Fruit fly (Drosophila melanogaster) whole organism, prepupa: ENCODE data around the gene CG1503.

Experiments used
- Blimp-1 ChIP-seq: fragments of 200-800 bp; sonication (Bioruptor generic); optimal IDR thresholded peaks from 3 replicates; lab custom pipeline; 2017; ENCODE audit warnings: missing biosample characterization, missing genetic modification characterization, mild to moderate bottlenecking, moderate library complexity, missing genetic modification reagents
- CG10631 ChIP-seq: fragments of 200-800 bp; sonication (Bioruptor generic); optimal IDR thresholded peaks from 2 replicates; lab custom pipeline; 2016; ENCODE audit warnings: missing biosample characterization, missing genetic modification characterization
- CG11294 ChIP-seq: fragments of 200-800 bp; sonication (Bioruptor generic); IDR thresholded peaks from 2 replicates; pipeline ENCODE4 v1.3.6; 2022; ENCODE audit warnings: missing biosample characterization, missing genetic modification characterization
- CG11762 ChIP-seq: fragments of 200-800 bp; sonication (Bioruptor generic); optimal IDR thresholded peaks from 3 replicates; lab custom pipeline; 2016; ENCODE audit warnings: missing biosample characterization, missing genetic modification characterization; ENCODE audit not compliant: insufficient read depth
- CG11902 ChIP-seq: fragments of 200-800 bp; sonication (Bioruptor generic); optimal IDR thresholded peaks from 3 replicates; lab custom pipeline; 2016; ENCODE audit warnings: missing biosample characterization, missing genetic modification characterization
- CG15336 ChIP-seq: fragments of 200-800 bp; sonication (Bioruptor generic); IDR thresholded peaks from 2 replicates; pipeline ENCODE4 v1.3.6; 2022; ENCODE audit warnings: missing biosample characterization, missing genetic modification characterization
- CG16779 ChIP-seq: fragments of 200-800 bp; sonication (Bioruptor generic); optimal IDR thresholded peaks from 3 replicates; lab custom pipeline; 2017; ENCODE audit warnings: missing biosample characterization, mild to moderate bottlenecking, missing genetic modification characterization
- CG3032 ChIP-seq: fragments of 200-800 bp; optimal IDR thresholded peaks from 2 replicates; lab custom pipeline; 2019; ENCODE audit warnings: missing biosample characterization, mild to moderate bottlenecking, missing genetic modification characterization, moderate library complexity
- CG31627 ChIP-seq: fragments of 200-800 bp; sonication (Bioruptor generic); optimal IDR thresholded peaks from 3 replicates; lab custom pipeline; 2016; ENCODE audit warnings: missing biosample characterization, missing genetic modification characterization
- CG34406 ChIP-seq: fragments of 200-800 bp; sonication (Bioruptor generic); optimal IDR thresholded peaks from 3 replicates; lab custom pipeline; 2016; ENCODE audit warnings: missing biosample characterization, missing genetic modification characterization
- CG3919 ChIP-seq: fragments of 200-800 bp; sonication (Bioruptor generic); optimal IDR thresholded peaks from 3 replicates; lab custom pipeline; 2016; ENCODE audit warnings: missing biosample characterization, missing genetic modification characterization
- CG4318 ChIP-seq: fragments of 200-800 bp; sonication (Bioruptor generic); optimal IDR thresholded peaks from 3 replicates; lab custom pipeline; 2017; ENCODE audit warnings: missing biosample characterization, mild to moderate bottlenecking, missing genetic modification characterization
- CG6163 ChIP-seq: fragments of 200-800 bp; sonication (Bioruptor generic); IDR thresholded peaks from 3 replicates; pipeline ENCODE4 v1.3.6; 2022; ENCODE audit warnings: missing biosample characterization, missing genetic modification characterization
- CG6792 ChIP-seq: fragments of 200-800 bp; sonication (Bioruptor generic); optimal IDR thresholded peaks from 3 replicates; lab custom pipeline; 2016; ENCODE audit warnings: missing biosample characterization, missing genetic modification characterization
- CG7368 ChIP-seq: fragments of 200-800 bp; sonication (Bioruptor generic); optimal IDR thresholded peaks from 3 replicates; lab custom pipeline; 2016; ENCODE audit warnings: missing biosample characterization, missing genetic modification characterization
- CG8119 ChIP-seq: fragments of 200-800 bp; sonication (Bioruptor generic); IDR thresholded peaks from 3 replicates; pipeline ENCODE4 v1.3.6; 2022; ENCODE audit warnings: missing biosample characterization, missing genetic modification characterization
- CG8319 ChIP-seq: fragments of 200-800 bp; sonication (Bioruptor generic); optimal IDR thresholded peaks from 3 replicates; lab custom pipeline; 2016; ENCODE audit warnings: missing biosample characterization, missing genetic modification characterization
- CG8632 ChIP-seq: fragments of 200-800 bp; sonication (Bioruptor generic); optimal IDR thresholded peaks from 3 replicates; lab custom pipeline; 2016; ENCODE audit warnings: missing biosample characterization, missing genetic modification characterization
- CG9139 ChIP-seq: fragments of 200-800 bp; sonication (Bioruptor generic); optimal IDR thresholded peaks from 3 replicates; lab custom pipeline; 2017; ENCODE audit warnings: missing biosample characterization, mild to moderate bottlenecking, missing genetic modification characterization
- Ets21C ChIP-seq: fragments of 200-800 bp; sonication (Bioruptor generic); optimal IDR thresholded peaks from 3 replicates; lab custom pipeline; 2016; ENCODE audit warnings: missing biosample characterization, missing genetic modification characterization
- Ets96B ChIP-seq: fragments of 200-800 bp; optimal IDR thresholded peaks from 2 replicates; lab custom pipeline; 2019; ENCODE audit warnings: missing biosample characterization, mild to moderate bottlenecking, missing genetic modification characterization, moderate library complexity
- Gug ChIP-seq: fragments of 200-800 bp; sonication (Bioruptor generic); IDR thresholded peaks from 2 replicates; pipeline ENCODE4 v1.3.6; 2022; ENCODE audit warnings: missing biosample characterization, missing genetic modification characterization
- Hr38 ChIP-seq: sonication (Bioruptor generic); optimal IDR thresholded peaks from 2 replicates; lab custom pipeline; 2016; ENCODE audit warnings: missing biosample characterization, missing genetic modification characterization
- Hr39 ChIP-seq: fragments of 200-800 bp; sonication (Bioruptor generic); optimal IDR thresholded peaks from 2 replicates; lab custom pipeline; 2016; ENCODE audit warnings: missing biosample characterization, missing genetic modification characterization
- Hr4 ChIP-seq: fragments of 200-800 bp; sonication (Bioruptor generic); optimal IDR thresholded peaks from 3 replicates; lab custom pipeline; 2016; ENCODE audit warnings: missing biosample characterization, missing genetic modification characterization
- Met ChIP-seq: fragments of 200-800 bp; sonication (Bioruptor generic); optimal IDR thresholded peaks from 3 replicates; lab custom pipeline; 2016; ENCODE audit warnings: missing biosample characterization, missing genetic modification characterization
- OdsH ChIP-seq: fragments of 200-800 bp; sonication (Bioruptor generic); optimal IDR thresholded peaks from 3 replicates; lab custom pipeline; 2016; ENCODE audit warnings: missing biosample characterization, missing genetic modification characterization
- Sox102F ChIP-seq: fragments of 200-800 bp; sonication (Bioruptor generic); optimal IDR thresholded peaks from 2 replicates; lab custom pipeline; 2016; ENCODE audit warnings: missing biosample characterization, mild to moderate bottlenecking, missing genetic modification characterization
- Sox14 ChIP-seq: fragments of 200-800 bp; sonication (Bioruptor generic); optimal IDR thresholded peaks from 3 replicates; lab custom pipeline; 2016; ENCODE audit warnings: missing biosample characterization, missing genetic modification characterization
- achi ChIP-seq: fragments of 200-800 bp; sonication (Bioruptor generic); optimal IDR thresholded peaks from 3 replicates; lab custom pipeline; 2016; ENCODE audit warnings: missing biosample characterization, missing genetic modification characterization
- acj6 ChIP-seq: fragments of 200-800 bp; sonication (Bioruptor generic); optimal IDR thresholded peaks from 3 replicates; lab custom pipeline; 2016; ENCODE audit warnings: missing biosample characterization, missing genetic modification characterization
- cyc ChIP-seq: fragments of 200-800 bp; sonication (Bioruptor generic); optimal IDR thresholded peaks from 3 replicates; lab custom pipeline; 2016; ENCODE audit warnings: missing biosample characterization, missing genetic modification characterization
- dac ChIP-seq: fragments of 200-800 bp; sonication (Bioruptor generic); optimal IDR thresholded peaks from 2 replicates; lab custom pipeline; 2017; ENCODE audit warnings: missing biosample characterization, mild to moderate bottlenecking, missing genetic modification characterization
- dsx ChIP-seq: fragments of 200-800 bp; optimal IDR thresholded peaks from 3 replicates; lab custom pipeline; 2019; ENCODE audit warnings: missing biosample characterization, mild to moderate bottlenecking, missing genetic modification characterization, moderate library complexity; ENCODE audit not compliant: poor library complexity, severe bottlenecking
- eg ChIP-seq: fragments of 200-800 bp; sonication (Bioruptor generic); IDR thresholded peaks from 3 replicates; pipeline ENCODE4 v1.3.6; 2022; ENCODE audit warnings: missing biosample characterization, missing genetic modification characterization
- esn ChIP-seq: fragments of 200-800 bp; sonication (Bioruptor generic); optimal IDR thresholded peaks from 2 replicates; lab custom pipeline; 2016; ENCODE audit warnings: missing biosample characterization, mild to moderate bottlenecking, missing genetic modification characterization, moderate library complexity
- fd59A ChIP-seq: fragments of 200-800 bp; sonication (Bioruptor generic); optimal IDR thresholded peaks from 2 replicates; lab custom pipeline; 2017; ENCODE audit warnings: missing biosample characterization, mild to moderate bottlenecking, missing genetic modification characterization, missing genetic modification reagents
- fkh ChIP-seq: fragments of 200-800 bp; sonication (Bioruptor generic); optimal IDR thresholded peaks from 3 replicates; lab custom pipeline; 2017; ENCODE audit warnings: missing biosample characterization, mild to moderate bottlenecking, missing genetic modification characterization, moderate library complexity
- lz ChIP-seq: fragments of 200-800 bp; sonication (Bioruptor generic); optimal IDR thresholded peaks from 3 replicates; lab custom pipeline; 2016; ENCODE audit warnings: missing biosample characterization, missing genetic modification characterization
- pdm3 ChIP-seq: fragments of 200-800 bp; sonication (Bioruptor generic); optimal IDR thresholded peaks from 3 replicates; lab custom pipeline; 2016; ENCODE audit warnings: missing biosample characterization, missing genetic modification characterization
- salr ChIP-seq, 2 experiments: fragments of 200-800 bp; sonication (Bioruptor generic); optimal IDR thresholded peaks; 3 replicates each; lab custom pipeline; 2016 to 2018; ENCODE audit warnings: missing biosample characterization in 2 of 2, missing genetic modification characterization in 2 of 2, mild to moderate bottlenecking in 1 of 2
- spab ChIP-seq: fragments of 200-800 bp; sonication (Bioruptor generic); optimal IDR thresholded peaks from 2 replicates; lab custom pipeline; 2017; ENCODE audit warnings: missing biosample characterization, mild to moderate bottlenecking, missing genetic modification characterization, missing genetic modification reagents
- ss ChIP-seq, 2 experiments: fragments of 200-800 bp; sonication (Bioruptor generic); optimal IDR thresholded peaks; 2 replicates in 1 of 2; 3 replicates in 1 of 2; lab custom pipeline; 2017 to 2018; ENCODE audit warnings: mild to moderate bottlenecking in 2 of 2, missing biosample characterization in 2 of 2, missing genetic modification characterization in 2 of 2, moderate library complexity in 1 of 2
- svp ChIP-seq: fragments of 200-800 bp; sonication (Bioruptor generic); peaks from one replicate; lab custom pipeline; 2016; ENCODE audit warnings: missing biosample characterization, missing genetic modification characterization
- topi ChIP-seq: fragments of 200-800 bp; sonication (Bioruptor generic); optimal IDR thresholded peaks from 3 replicates; lab custom pipeline; 2016; ENCODE audit warnings: missing biosample characterization, missing genetic modification characterization
- vri ChIP-seq: fragments of 200-800 bp; sonication (Bioruptor generic); optimal IDR thresholded peaks from 3 replicates; lab custom pipeline; 2016; ENCODE audit warnings: missing biosample characterization, mild to moderate bottlenecking, missing genetic modification characterization

CG1503 gene

dm6 chrX:21064927-21065326 lies 41.2 kb downstream of the CG1503 start (continued):
- peak; percentile 89 for TF ChIP-seq CG7368
- peak; percentile 95 for TF ChIP-seq CG6163 (GFP tag; lab: Robert Waterston, UW)
- TF ChIP-seq spab (GFP tag; lab: Kevin White, UChicago): peak; percentile 78
- peak; percentile 93 for TF ChIP-seq pdm3 (GFP tag; lab: Kevin White, UChicago)
- peak; percentile 82 for TF ChIP-seq CG10631
- TF ChIP-seq CG8119 (GFP tag; lab: Robert Waterston, UW): peak; percentile 90
- TF ChIP-seq CG15336 (GFP tag; lab: Robert Waterston, UW): peak; percentile 91
- peak; percentile 93 for TF ChIP-seq Sox14
- TF ChIP-seq CG4318: peak; percentile 65
- peak; percentile 70 for TF ChIP-seq fd59A (GFP tag; lab: Kevin White, UChicago)
- peak; percentile 67 for TF ChIP-seq dsx (GFP tag; lab: Kevin White, UChicago)
- TF ChIP-seq eg (GFP tag; lab: Robert Waterston, UW): peak; percentile 93
- TF ChIP-seq Gug: peak; percentile 78
- TF ChIP-seq CG8319 (GFP tag; lab: Kevin White, UChicago): peak; percentile 88
- peak; percentile 95 for TF ChIP-seq vri (GFP tag; lab: Kevin White, UChicago)
- peak; percentile 87 for TF ChIP-seq achi (GFP tag; lab: Kevin White, UChicago)
- TF ChIP-seq dac (GFP tag; lab: Kevin White, UChicago): peak; percentile 60
- TF ChIP-seq CG11762 (GFP tag; lab: Kevin White, UChicago): peak; percentile 86
- peak; percentile 71 to 78 for TF ChIP-seq salr (GFP tag; optimal IDR thresholded peaks at IDR 0.05; lab: Kevin White, UChicago)
- peak; percentile 90 for TF ChIP-seq CG8632 (GFP tag; lab: Kevin White, UChicago)
- TF ChIP-seq CG9139: peak; percentile 81

- TF ChIP-seq pdm3 (GFP tag; lab: Kevin White, UChicago) (no peak), Met (GFP tag; lab: Kevin White, UChicago) (no peak), lz (no peak), svp (GFP tag; lab: Kevin White, UChicago) (peak; percentile 23)
- TF ChIP-seq, all 60 proteins: peak for 1
These were observed 45.6 kb downstream of the CG1503 start for dm6 chrX:21060579-21060978.

- TF ChIP-seq Hr39 (GFP tag; lab: Kevin White, UChicago) (peak; percentile 89), Hr38 (GFP tag; lab: Kevin White, UChicago) (no peak), fd59A (GFP tag; lab: Kevin White, UChicago) (peak; percentile 72), CG8632 (GFP tag; lab: Kevin White, UChicago) (peak; percentile 87), acj6 (peak; percentile 87), CG31627 (peak; percentile 89), Sox14 (peak; percentile 91), Ets21C (GFP tag; lab: Kevin White, UChicago) (peak; percentile 75), Blimp-1 (GFP tag; lab: Kevin White, UChicago) (peak; percentile 59), OdsH (GFP tag; lab: Kevin White, UChicago) (peak; percentile 88), dac (GFP tag; lab: Kevin White, UChicago) (peak; percentile 67), cyc (peak; percentile 88), Sox102F (GFP tag; lab: Kevin White, UChicago) (peak; percentile 88), Hr4 (GFP tag; lab: Kevin White, UChicago) (peak; percentile 79), ss (GFP tag; optimal IDR thresholded peaks at IDR 0.05; lab: Kevin White, UChicago) (peak; percentile 60 to 63), Gug (peak; percentile 48; the same call in 1 of the 2 replicates), CG3032 (tag; lab: Kevin White, UChicago) (peak; percentile 63), CG8119 (GFP tag; lab: Robert Waterston, UW) (peak; percentile 81), fkh (GFP tag; lab: Kevin White, UChicago) (peak; percentile 8), CG16779 (tag; lab: Kevin White, UChicago) (peak; percentile 65), CG11902 (GFP tag; lab: Kevin White, UChicago) (peak; percentile 65), CG8319 (GFP tag; lab: Kevin White, UChicago) (peak; percentile 79), CG6792 (GFP tag; lab: Kevin White, UChicago) (peak; percentile 89), CG9139 (peak; percentile 14), svp (GFP tag; lab: Kevin White, UChicago) (peak; percentile 96), CG3919 (peak; percentile 84), topi (GFP tag; lab: Kevin White, UChicago) (peak; percentile 91), salr (GFP tag; optimal IDR thresholded peaks at IDR 0.05; lab: Kevin White, UChicago) (peak; percentile 49 to 62), pdm3 (GFP tag; lab: Kevin White, UChicago) (peak; percentile 88), CG11294 (GFP tag; lab: Robert Waterston, UW) (peak; percentile 40; the same call in 1 of the 2 replicates), Ets96B (tag; lab: Kevin White, UChicago) (peak; percentile 65), CG7368 (peak; percentile 77), CG34406 (GFP tag; lab: Kevin White, UChicago) (peak; percentile 89), CG6163 (GFP tag; lab: Robert Waterston, UW) (peak; percentile 88), esn (GFP tag; lab: Kevin White, UChicago) (peak; percentile 93), lz (peak; percentile 91)
These were observed 47.2 kb downstream of the CG1503 start for dm6 chrX:21058991-21059390.
